Worm (Caenorhabditis elegans) whole organism, young adult: ENCODE results near the gene F08F8.6.

Experiments
- B0019.2 ChIP-seq: fragments of 200-800 bp; sonication (Bioruptor generic); conservative IDR thresholded peaks from 2 replicates; pipeline ENCODE4 v1.3.6; 2022; ENCODE audit warnings: missing genetic modification reagents, missing genetic modification characterization, missing compliant biosample characterization
- B0035.1 ChIP-seq: sonication (generic microtip); optimal IDR thresholded peaks from 2 replicates; lab custom pipeline; 2016; ENCODE audit warnings: missing genetic modification characterization, mild to moderate bottlenecking, missing compliant biosample characterization, missing genotype, missing genetic modification reagents
- B0261.1 ChIP-seq: sonication (generic microtip); optimal IDR thresholded peaks from 2 replicates; lab custom pipeline; 2016; ENCODE audit warnings: mild to moderate bottlenecking, missing genetic modification characterization, moderate library complexity, missing compliant biosample characterization
- C06A6.2 ChIP-seq: fragments of 200-800 bp; sonication (Bioruptor generic); conservative IDR thresholded peaks from 2 replicates; pipeline ENCODE4 v1.3.6; 2022; ENCODE audit warnings: missing genetic modification characterization, missing compliant biosample characterization
- D2030.7 ChIP-seq: fragments of 200-800 bp; sonication (Bioruptor generic); IDR thresholded peaks from 2 replicates; pipeline ENCODE4 v1.3.6; 2022; ENCODE audit warnings: missing genetic modification reagents, missing genetic modification characterization, missing compliant biosample characterization
- F10E7.11 ChIP-seq: sonication (generic microtip); optimal IDR thresholded peaks from 2 replicates; lab custom pipeline; 2017; ENCODE audit warnings: mild to moderate bottlenecking, missing genetic modification characterization, moderate library complexity, missing compliant biosample characterization
- F37B4.10 ChIP-seq: fragments of 200-800 bp; sonication (Bioruptor generic); IDR thresholded peaks from 2 replicates; pipeline ENCODE4 v1.3.6; 2022; ENCODE audit warnings: missing genetic modification characterization, missing compliant biosample characterization
- F55B11.4 ChIP-seq: sonication (generic microtip); optimal IDR thresholded peaks from 2 replicates; lab custom pipeline; 2016; ENCODE audit warnings: missing compliant biosample characterization, missing genetic modification characterization, borderline replicate concordance; ENCODE audit not compliant: insufficient read depth
- T26A5.8 ChIP-seq: sonication (generic microtip); optimal IDR thresholded peaks from 2 replicates; lab custom pipeline; 2016; ENCODE audit warnings: missing genetic modification characterization, missing compliant biosample characterization
- Y95B8A.8 ChIP-seq: fragments of 200-800 bp; sonication (Bioruptor generic); IDR thresholded peaks from 2 replicates; pipeline ENCODE4 v1.3.6; 2022; ENCODE audit warnings: missing genetic modification reagents, missing genetic modification characterization, missing compliant biosample characterization
- ama-1 ChIP-seq, 3 experiments: fragments of 150-350 bp in 1 of 3; sonication (generic microtip) in 2 of 3; optimal IDR thresholded peaks; 2 replicates each; lab custom pipeline; 2014 to 2018; ENCODE audit warnings: missing biosample characterization in 2 of 3, missing genetic modification characterization in 2 of 3, missing genetic modification reagents in 2 of 3
- aptf-3 ChIP-seq: fragments of 200-800 bp; sonication (Bioruptor generic); IDR thresholded peaks from 2 replicates; pipeline ENCODE4 v1.3.6; 2022; ENCODE audit warnings: missing genetic modification characterization, missing compliant biosample characterization
- athp-1 ChIP-seq: sonication (generic microtip); optimal IDR thresholded peaks from 2 replicates; lab custom pipeline; 2017; ENCODE audit warnings: mild to moderate bottlenecking, missing genetic modification characterization, missing compliant biosample characterization
- bed-2 ChIP-seq: fragments of 200-800 bp; sonication (Bioruptor generic); IDR thresholded peaks from 2 replicates; pipeline ENCODE4 v1.3.6; 2022; ENCODE audit warnings: missing genetic modification reagents, missing genetic modification characterization, missing compliant biosample characterization
- cebp-2 ChIP-seq: fragments of 200-800 bp; sonication (Bioruptor generic); IDR thresholded peaks from 2 replicates; pipeline ENCODE4 v1.3.6; 2022; ENCODE audit warnings: missing genetic modification characterization, missing compliant biosample characterization
- ceh-27 ChIP-seq: fragments of 200-800 bp; sonication (Bioruptor generic); optimal IDR thresholded peaks from 2 replicates; lab custom pipeline; 2018; ENCODE audit warnings: mild to moderate bottlenecking, missing genetic modification characterization, moderate library complexity, missing compliant biosample characterization
- chd-7 ChIP-seq: sonication (generic microtip); optimal IDR thresholded peaks from 2 replicates; lab custom pipeline; 2016; ENCODE audit warnings: mild to moderate bottlenecking, missing genetic modification characterization, moderate library complexity, missing compliant biosample characterization
- dox-1 ChIP-seq: fragments of 200-800 bp; sonication (Bioruptor generic); IDR thresholded peaks from 2 replicates; pipeline ENCODE4 v1.3.6; 2022; ENCODE audit warnings: missing genetic modification reagents, missing genetic modification characterization, missing compliant biosample characterization
- ekl-4 ChIP-seq: fragments of 200-800 bp; sonication (Bioruptor generic); IDR thresholded peaks from 2 replicates; pipeline ENCODE4 v1.3.6; 2022; ENCODE audit warnings: missing genetic modification reagents, missing genetic modification characterization, missing compliant biosample characterization
- gei-17 ChIP-seq: fragments of 200-800 bp; sonication (Bioruptor generic); optimal IDR thresholded peaks from 2 replicates; lab custom pipeline; 2018; ENCODE audit warnings: mild to moderate bottlenecking, missing genetic modification characterization, missing compliant biosample characterization
- hlh-12 ChIP-seq: sonication (generic microtip); optimal IDR thresholded peaks from 2 replicates; lab custom pipeline; 2016; ENCODE audit warnings: missing genetic modification characterization, missing compliant biosample characterization
- hlh-26 ChIP-seq: fragments of 200-800 bp; sonication (Bioruptor generic); conservative IDR thresholded peaks from 2 replicates; pipeline ENCODE4 v1.3.6; 2022; ENCODE audit warnings: missing genetic modification reagents, missing genetic modification characterization, missing compliant biosample characterization
- hmg-1.2 ChIP-seq: fragments of 200-800 bp; sonication (Bioruptor generic); IDR thresholded peaks from 2 replicates; pipeline ENCODE4 v1.3.6; 2022; ENCODE audit warnings: missing genetic modification reagents, missing genetic modification characterization, missing compliant biosample characterization
- lin-26 ChIP-seq: fragments of 200-800 bp; sonication (Bioruptor generic); IDR thresholded peaks from 2 replicates; pipeline ENCODE4 v1.3.6; 2022; ENCODE audit warnings: missing genetic modification reagents, missing genetic modification characterization, missing compliant biosample characterization
- lin-35 ChIP-seq, 3 experiments: fragments of 150-350 bp in 2 of 3; sonication (generic microtip) in 1 of 3; optimal IDR thresholded peaks; 2 replicates each; lab custom pipeline; 2014 to 2018; ENCODE audit warnings: missing biosample characterization in 3 of 3, missing genetic modification characterization in 3 of 3, missing genetic modification reagents in 3 of 3
- lin-54 ChIP-seq: fragments of 200-800 bp; sonication (Bioruptor generic); optimal IDR thresholded peaks from 2 replicates; lab custom pipeline; 2018; ENCODE audit warnings: mild to moderate bottlenecking, missing genetic modification characterization, missing compliant biosample characterization
- lsl-1 ChIP-seq: fragments of 200-800 bp; sonication (Bioruptor generic); optimal IDR thresholded peaks from 2 replicates; lab custom pipeline; 2018; ENCODE audit warnings: mild to moderate bottlenecking, missing genetic modification characterization, moderate library complexity, missing compliant biosample characterization
- madf-6 ChIP-seq: fragments of 200-800 bp; sonication (Bioruptor generic); IDR thresholded peaks from 2 replicates; pipeline ENCODE4 v1.3.6; 2022; ENCODE audit warnings: missing genetic modification reagents, missing genetic modification characterization, missing compliant biosample characterization
- madf-8 ChIP-seq: fragments of 200-800 bp; sonication (Bioruptor generic); conservative IDR thresholded peaks from 2 replicates; pipeline ENCODE4 v1.3.6; 2022; ENCODE audit warnings: missing genetic modification reagents, missing genetic modification characterization, missing compliant biosample characterization
- mxl-1 ChIP-seq: sonication (generic microtip); optimal IDR thresholded peaks from 2 replicates; lab custom pipeline; 2016; ENCODE audit warnings: missing genetic modification characterization, missing compliant biosample characterization
- nfya-1 ChIP-seq: sonication (generic microtip); optimal IDR thresholded peaks from 2 replicates; lab custom pipeline; 2017; ENCODE audit warnings: antibody characterized with exemption, missing compliant biosample characterization, missing genetic modification characterization, borderline replicate concordance; ENCODE audit not compliant: insufficient read depth
- nfya-2 ChIP-seq: fragments of 200-800 bp; sonication (Bioruptor generic); IDR thresholded peaks from 2 replicates; pipeline ENCODE4 v1.3.6; 2022; ENCODE audit warnings: missing genetic modification reagents, missing genetic modification characterization, missing compliant biosample characterization
- nhr-120 ChIP-seq: fragments of 200-800 bp; sonication (Bioruptor generic); IDR thresholded peaks from 2 replicates; pipeline ENCODE4 v1.3.6; 2022; ENCODE audit warnings: missing genetic modification characterization, missing compliant biosample characterization
- nhr-179 ChIP-seq: sonication (generic microtip); optimal IDR thresholded peaks from 2 replicates; lab custom pipeline; 2016; ENCODE audit warnings: mild to moderate bottlenecking, missing genetic modification characterization, missing compliant biosample characterization
- nhr-27 ChIP-seq: fragments of 200-800 bp; sonication (Bioruptor generic); optimal IDR thresholded peaks from 2 replicates; lab custom pipeline; 2018; ENCODE audit warnings: mild to moderate bottlenecking, missing genetic modification characterization, moderate library complexity, missing compliant biosample characterization
- pbrm-1 ChIP-seq: fragments of 200-800 bp; sonication (Bioruptor generic); IDR thresholded peaks from 2 replicates; pipeline ENCODE4 v1.3.6; 2022; ENCODE audit warnings: missing genetic modification reagents, missing genetic modification characterization, missing compliant biosample characterization
- rec-8 ChIP-seq, 2 experiments: sonication (generic microtip); optimal IDR thresholded peaks; 2 replicates each; lab custom pipeline; 2016; ENCODE audit warnings: mild to moderate bottlenecking in 2 of 2, missing genetic modification characterization in 2 of 2, missing genetic modification reagents in 2 of 2, missing genotype in 2 of 2, missing biosample characterization in 1 of 2, missing compliant biosample characterization in 1 of 2, moderate library complexity in 1 of 2
- sea-2 ChIP-seq: fragments of 200-800 bp; sonication (Bioruptor generic); IDR thresholded peaks from 2 replicates; pipeline ENCODE4 v1.3.6; 2022; ENCODE audit warnings: missing genetic modification characterization, missing compliant biosample characterization
- snpc-1.1 ChIP-seq: sonication (generic microtip); optimal IDR thresholded peaks from 2 replicates; lab custom pipeline; 2017; ENCODE audit warnings: missing genetic modification characterization, mild to moderate bottlenecking, missing compliant biosample characterization, antibody characterized with exemption, moderate library complexity, missing genotype, missing genetic modification reagents; ENCODE audit not compliant: insufficient read depth
- snpc-3.4 ChIP-seq: sonication (generic microtip); optimal IDR thresholded peaks from 2 replicates; lab custom pipeline; 2017; ENCODE audit warnings: missing genetic modification characterization, mild to moderate bottlenecking, missing compliant biosample characterization, antibody characterized with exemption, moderate library complexity, missing genotype, missing genetic modification reagents
- snpc-4 ChIP-seq, 5 experiments: fragments of 150-350 bp in 1 of 5; sonication (generic microtip) in 4 of 5; optimal IDR thresholded peaks; 2 replicates each; lab custom pipeline; 2014 to 2018; ENCODE audit warnings: missing genetic modification characterization in 5 of 5, missing biosample characterization in 3 of 5, antibody characterized with exemption in 2 of 5, mild to moderate bottlenecking in 2 of 5, missing compliant biosample characterization in 2 of 5, missing genotype in 2 of 5, moderate library complexity in 2 of 5, missing genetic modification reagents in 1 of 5
- sptf-2 ChIP-seq: fragments of 200-800 bp; sonication (Bioruptor generic); optimal IDR thresholded peaks from 2 replicates; lab custom pipeline; 2018; ENCODE audit warnings: mild to moderate bottlenecking, missing genetic modification characterization, missing compliant biosample characterization
- tbp1 ChIP-seq: fragments of 200-800 bp; sonication (Bioruptor generic); optimal IDR thresholded peaks from 2 replicates; lab custom pipeline; 2018; ENCODE audit warnings: mild to moderate bottlenecking, missing genetic modification characterization, missing compliant biosample characterization
- unc-130 ChIP-seq: sonication (generic microtip); optimal IDR thresholded peaks from 2 replicates; lab custom pipeline; 2016; ENCODE audit warnings: missing genetic modification reagents, missing genetic modification characterization, missing compliant biosample characterization
- unc-62 ChIP-seq: fragments of 150-350 bp; optimal IDR thresholded peaks from 2 replicates; lab custom pipeline; 2014; ENCODE audit warnings: missing biosample characterization, missing genetic modification reagents, missing genetic modification characterization
- ztf-22 ChIP-seq: fragments of 200-800 bp; sonication (Bioruptor generic); optimal IDR thresholded peaks from 2 replicates; lab custom pipeline; 2018; ENCODE audit warnings: mild to moderate bottlenecking, missing genetic modification characterization, moderate library complexity, missing compliant biosample characterization
- ztf-25 ChIP-seq: fragments of 200-800 bp; sonication (Bioruptor generic); IDR thresholded peaks from 2 replicates; pipeline ENCODE4 v1.3.6; 2022; ENCODE audit warnings: missing genetic modification reagents, missing genetic modification characterization, missing compliant biosample characterization
- ztf-28 ChIP-seq: fragments of 200-800 bp; sonication (Bioruptor generic); IDR thresholded peaks from 2 replicates; pipeline ENCODE4 v1.3.6; 2022; ENCODE audit warnings: missing genetic modification reagents, missing genetic modification characterization, missing compliant biosample characterization

F08F8.6 gene

ce11 chrIII:7335220-7335619 lies 8.3 kb upstream of the F08F8.6 start, which contains the start of gene F56C9.10 (continued):
- TF ChIP-seq madf-6 (GFP tag; lab: Robert Waterston, UW) (no peak), nfya-2 (GFP tag; lab: Robert Waterston, UW) (no peak), Y95B8A.8 (no peak), snpc-4 (GFP tag; optimal IDR thresholded peaks at IDR 0.05; lab: Kevin White, UChicago) (no peak), snpc-4 (tag; optimal IDR thresholded peaks at IDR 0.05; lab: Kevin White, UChicago) (peak; percentile 51 to 60 (median 54)), ama-1 (optimal IDR thresholded peaks at IDR 0.05; lab: Kevin White, UChicago) (no peak), ama-1 (GFP tag; optimal IDR thresholded peaks at IDR 0.05; lab: Kevin White, UChicago) (no peak), bed-2 (GFP tag; lab: Robert Waterston, UW) (no peak), cebp-2 (GFP tag; lab: Robert Waterston, UW) (no peak), B0035.1 (no peak), chd-7 (peak; percentile 82), hmg-1.2 (GFP tag; lab: Robert Waterston, UW) (peak; percentile 50; the same call in 1 of the 2 replicates), lin-26 (GFP tag; lab: Robert Waterston, UW) (peak; percentile 61), rec-8 (tag; optimal IDR thresholded peaks at IDR 0.05; lab: Kevin White, UChicago) (no peak), athp-1 (peak; percentile 75), C06A6.2 (GFP tag; lab: Robert Waterston, UW) (0 out of 2 replicates have a peak, but pooled peaks have one; percentile 14), dox-1 (GFP tag; lab: Robert Waterston, UW) (peak; percentile 54; the same call in 1 of the 2 replicates), unc-62 (GFP tag; lab: Kevin White, UChicago) (peak; percentile 90), aptf-3 (GFP tag; lab: Robert Waterston, UW) (no peak), nfya-1 (tag; lab: Kevin White, UChicago) (no peak), lin-35 (GFP tag; optimal IDR thresholded peaks at IDR 0.05; lab: Kevin White, UChicago) (peak in 1 of 3 experiments; percentile 27), tbp1 (GFP tag; lab: Kevin White, UChicago) (peak; percentile 58), F10E7.11 (tag; lab: Kevin White, UChicago) (no peak), mxl-1 (tag; lab: Kevin White, UChicago) (no peak), nhr-27 (tag; lab: Kevin White, UChicago) (no peak), B0019.2 (GFP tag; lab: Robert Waterston, UW) (no peak), F55B11.4 (tag; lab: Kevin White, UChicago) (no peak), ztf-25 (GFP tag; lab: Robert Waterston, UW) (no peak), T26A5.8 (no peak), hlh-26 (GFP tag; lab: Robert Waterston, UW) (no peak), hlh-12 (tag; lab: Kevin White, UChicago) (no peak), nhr-179 (tag; lab: Kevin White, UChicago) (no peak), gei-17 (peak; percentile 43), lin-54 (GFP tag; lab: Kevin White, UChicago) (peak; percentile 50), lsl-1 (GFP tag; lab: Kevin White, UChicago) (no peak), ceh-27 (GFP tag; lab: Kevin White, UChicago) (peak; percentile 83), ekl-4 (GFP tag; lab: Robert Waterston, UW) (peak; percentile 71; the same call in 1 of the 2 replicates), sea-2 (GFP tag; lab: Robert Waterston, UW) (no peak), unc-130 (GFP tag; lab: Kevin White, UChicago) (no peak), snpc-3.4 (tag; lab: Kevin White, UChicago) (no peak), ztf-22 (no peak), pbrm-1 (GFP tag; lab: Robert Waterston, UW) (peak; percentile 79), sptf-2 (GFP tag; lab: Kevin White, UChicago) (no peak), nhr-120 (GFP tag; lab: Robert Waterston, UW) (no peak), madf-8 (GFP tag; lab: Robert Waterston, UW) (no peak), F37B4.10 (GFP tag; lab: Robert Waterston, UW) (no peak), ztf-28 (no peak), B0261.1 (tag; lab: Kevin White, UChicago) (no peak), D2030.7 (GFP tag; lab: Robert Waterston, UW) (no peak), snpc-1.1 (tag; lab: Kevin White, UChicago) (no peak)
